Worm (Caenorhabditis elegans) whole organism, L2 larva: Measurements from ENCODE around the gene F47G3.1.

Experiments used
- F13H6.1 ChIP-seq: sonication (generic microtip); optimal IDR thresholded peaks from 2 replicates; lab custom pipeline; 2016; ENCODE audit warnings: missing genetic modification characterization, missing compliant biosample characterization
- ceh-16 ChIP-seq: fragments of 150-350 bp; optimal IDR thresholded peaks from 2 replicates; lab custom pipeline; 2014; ENCODE audit warnings: missing biosample characterization, missing genetic modification characterization
- elt-3 ChIP-seq: sonication (generic microtip); optimal IDR thresholded peaks from 2 replicates; lab custom pipeline; 2017; ENCODE audit warnings: missing biosample characterization, missing genetic modification characterization
- fos-1 ChIP-seq: fragments of 150-350 bp; optimal IDR thresholded peaks from 2 replicates; lab custom pipeline; 2014; ENCODE audit warnings: missing biosample characterization, missing genetic modification characterization
- mdl-1 ChIP-seq, 2 experiments: fragments of 150-350 bp in 1 of 2; sonication (generic microtip) in 1 of 2; optimal IDR thresholded peaks; 2 replicates each; lab custom pipeline; 2017; ENCODE audit warnings: missing biosample characterization in 2 of 2, missing genetic modification characterization in 2 of 2
- nhr-11 ChIP-seq: fragments of 150-350 bp; optimal IDR thresholded peaks from 2 replicates; lab custom pipeline; 2014; ENCODE audit warnings: missing biosample characterization, missing genetic modification characterization
- nhr-77 ChIP-seq: fragments of 150-350 bp; optimal IDR thresholded peaks from 2 replicates; lab custom pipeline; 2014; ENCODE audit warnings: missing biosample characterization, missing genetic modification characterization
- ztf-4 ChIP-seq: fragments of 150-350 bp; optimal IDR thresholded peaks from 2 replicates; lab custom pipeline; 2014; ENCODE audit warnings: missing biosample characterization, missing genetic modification characterization

DNA sequence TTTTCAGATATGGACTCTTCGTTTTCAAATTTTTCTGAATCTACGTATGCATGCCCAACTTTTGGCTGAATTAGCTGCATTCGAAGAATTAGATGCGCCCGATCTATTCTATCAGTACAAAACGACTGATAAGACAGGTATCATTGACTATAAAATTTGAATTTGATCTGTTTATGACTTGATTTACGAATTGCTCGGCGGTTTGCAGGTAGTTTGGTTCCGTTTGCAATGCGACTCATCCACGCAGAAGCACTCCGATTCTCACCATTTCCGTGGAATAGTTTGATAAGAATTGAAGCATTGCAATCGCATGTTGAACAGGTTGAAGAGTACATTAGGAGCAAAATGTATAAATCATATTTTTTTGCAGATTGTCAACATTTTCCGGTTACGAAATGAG lies 25.4 kb downstream of the F47G3.1 start:
- no peak for TF ChIP-seq ceh-16
- no peak for TF ChIP-seq nhr-11 (tag; lab: Kevin White, UChicago)
- no peak for TF ChIP-seq elt-3 (tag; lab: Kevin White, UChicago)
- TF ChIP-seq ztf-4 (tag; lab: Kevin White, UChicago), result no peak
- TF ChIP-seq mdl-1 (tag; optimal IDR thresholded peaks at IDR 0.05; lab: Kevin White, UChicago), result no peak
- TF ChIP-seq F13H6.1 (tag; lab: Kevin White, UChicago), result no peak
- peak; percentile 80 for TF ChIP-seq fos-1
- no peak for TF ChIP-seq nhr-77 (tag; lab: Kevin White, UChicago)
